Worm (Caenorhabditis elegans) whole organism, L2 larva: ENCODE measurements around the gene toe-2.

Experiments
- F13H6.1 ChIP-seq: sonication (generic microtip); optimal IDR thresholded peaks from 2 replicates; lab custom pipeline; 2016; ENCODE audit warnings: missing genetic modification characterization, missing compliant biosample characterization
- R02D3.7 ChIP-seq: fragments of 150-350 bp; optimal IDR thresholded peaks from 2 replicates; lab custom pipeline; 2014; ENCODE audit warnings: missing biosample characterization, missing genetic modification characterization
- Y55F3AM.14 ChIP-seq: fragments of 200-800 bp; sonication (Bioruptor generic); optimal IDR thresholded peaks from 2 replicates; lab custom pipeline; 2018; ENCODE audit warnings: mild to moderate bottlenecking, missing genetic modification characterization, missing compliant biosample characterization
- ZK546.5 ChIP-seq: sonication (generic microtip); optimal IDR thresholded peaks from 2 replicates; lab custom pipeline; 2017; ENCODE audit warnings: missing biosample characterization, missing genetic modification characterization
- alr-1 ChIP-seq: fragments of 150-350 bp; optimal IDR thresholded peaks from 2 replicates; lab custom pipeline; 2014; ENCODE audit warnings: missing biosample characterization, missing genetic modification characterization
- ama-1 ChIP-seq: fragments of 150-350 bp; optimal IDR thresholded peaks from 2 replicates; lab custom pipeline; 2018; ENCODE audit warnings: inconsistent platforms
- dmd-4 ChIP-seq: sonication (generic microtip); optimal IDR thresholded peaks from 2 replicates; lab custom pipeline; 2017; ENCODE audit warnings: missing biosample characterization, missing genetic modification characterization
- egl-27 ChIP-seq: sonication (generic microtip); optimal IDR thresholded peaks from 3 replicates; lab custom pipeline; 2017; ENCODE audit warnings: missing biosample characterization, missing genetic modification reagents, missing genetic modification characterization
- elt-1 ChIP-seq: fragments of 150-350 bp; optimal IDR thresholded peaks from 2 replicates; lab custom pipeline; 2014; ENCODE audit warnings: missing biosample characterization, missing genetic modification characterization
- elt-3 ChIP-seq: sonication (generic microtip); optimal IDR thresholded peaks from 2 replicates; lab custom pipeline; 2017; ENCODE audit warnings: missing biosample characterization, missing genetic modification characterization
- fos-1 ChIP-seq: fragments of 150-350 bp; optimal IDR thresholded peaks from 2 replicates; lab custom pipeline; 2014; ENCODE audit warnings: missing biosample characterization, missing genetic modification characterization
- lin-11 ChIP-seq: fragments of 150-350 bp; sonication (generic microtip); optimal IDR thresholded peaks from 2 replicates; lab custom pipeline; 2014; ENCODE audit warnings: missing biosample characterization, missing genetic modification characterization, inconsistent platforms, mixed read lengths
- lsy-2 ChIP-seq, 2 experiments: fragments of 150-350 bp in 1 of 2; sonication (generic microtip) in 1 of 2; optimal IDR thresholded peaks; 2 replicates each; lab custom pipeline; 2014 to 2017; ENCODE audit warnings: missing biosample characterization in 2 of 2, missing genetic modification characterization in 2 of 2
- mbf-1 ChIP-seq: sonication (generic microtip); optimal IDR thresholded peaks from 2 replicates; lab custom pipeline; 2017; ENCODE audit warnings: missing biosample characterization, missing genetic modification characterization
- mdl-1 ChIP-seq, 2 experiments: fragments of 150-350 bp in 1 of 2; sonication (generic microtip) in 1 of 2; optimal IDR thresholded peaks; 2 replicates each; lab custom pipeline; 2017; ENCODE audit warnings: missing biosample characterization in 2 of 2, missing genetic modification characterization in 2 of 2
- nhr-11 ChIP-seq: fragments of 150-350 bp; optimal IDR thresholded peaks from 2 replicates; lab custom pipeline; 2014; ENCODE audit warnings: missing biosample characterization, missing genetic modification characterization
- nhr-129 ChIP-seq: fragments of 150-350 bp; optimal IDR thresholded peaks from 2 replicates; lab custom pipeline; 2014; ENCODE audit warnings: missing biosample characterization, missing genetic modification characterization
- nhr-21 ChIP-seq: fragments of 150-350 bp; optimal IDR thresholded peaks from 2 replicates; lab custom pipeline; 2014; ENCODE audit warnings: missing biosample characterization, missing genetic modification characterization
- nhr-23 ChIP-seq: fragments of 150-350 bp; optimal IDR thresholded peaks from 2 replicates; lab custom pipeline; 2014; ENCODE audit warnings: missing biosample characterization, missing genetic modification reagents, missing genetic modification characterization
- nhr-237 ChIP-seq: fragments of 150-350 bp; optimal IDR thresholded peaks from 2 replicates; lab custom pipeline; 2014; ENCODE audit warnings: missing biosample characterization, missing genetic modification characterization
- nhr-25 ChIP-seq: fragments of 150-350 bp; sonication (generic microtip); optimal IDR thresholded peaks from 3 replicates; lab custom pipeline; 2014; ENCODE audit warnings: missing biosample characterization, missing genetic modification characterization
- nhr-6 ChIP-seq: fragments of 150-350 bp; optimal IDR thresholded peaks from 2 replicates; lab custom pipeline; 2014; ENCODE audit warnings: missing biosample characterization, missing genetic modification characterization
- nhr-77 ChIP-seq: fragments of 150-350 bp; optimal IDR thresholded peaks from 2 replicates; lab custom pipeline; 2014; ENCODE audit warnings: missing biosample characterization, missing genetic modification characterization
- sma-9 ChIP-seq, 2 experiments: fragments of 150-350 bp in 1 of 2; sonication (generic microtip) in 1 of 2; optimal IDR thresholded peaks; 2 replicates each; lab custom pipeline; 2014 to 2016; ENCODE audit warnings: missing genetic modification characterization in 2 of 2, mild to moderate bottlenecking in 1 of 2, missing biosample characterization in 1 of 2, missing compliant biosample characterization in 1 of 2, missing genetic modification reagents in 1 of 2, moderate library complexity in 1 of 2
- snpc-4 ChIP-seq: fragments of 150-350 bp; optimal IDR thresholded peaks from 2 replicates; lab custom pipeline; 2014; ENCODE audit warnings: missing biosample characterization, missing genetic modification characterization
- unc-55 ChIP-seq: fragments of 150-350 bp; sonication (generic microtip); optimal IDR thresholded peaks from 3 replicates; lab custom pipeline; 2014; ENCODE audit warnings: missing biosample characterization, missing genetic modification reagents, missing genetic modification characterization
- zag-1 ChIP-seq: fragments of 150-350 bp; optimal IDR thresholded peaks from 2 replicates; lab custom pipeline; 2014; ENCODE audit warnings: missing biosample characterization, missing genetic modification characterization
- ztf-1 ChIP-seq: fragments of 200-800 bp; sonication (Bioruptor generic); conservative IDR thresholded peaks from 2 replicates; pipeline ENCODE4 v1.3.6; 2022; ENCODE audit warnings: missing genetic modification characterization, missing compliant biosample characterization
- ztf-11 ChIP-seq: sonication (generic microtip); optimal IDR thresholded peaks from 2 replicates; lab custom pipeline; 2017; ENCODE audit warnings: missing biosample characterization, missing genetic modification characterization

toe-2 gene

ce11 chrII:6526136-6526684, 5.0 kb upstream of the toe-2 start:
- no peak for TF ChIP-seq lin-11 (tag; lab: Kevin White, UChicago)
- TF ChIP-seq egl-27 (tag; lab: Kevin White, UChicago), result no peak

ce11 chrII:6524501-6524977, 3.4 kb upstream of the toe-2 start, which contains the start of gene C56E6.2:
Gene C56E6.2 (plus strand): TSS chrII:6524927.
- TF ChIP-seq elt-3 (tag; lab: Kevin White, UChicago), result no peak
- peak; percentile 16 for TF ChIP-seq fos-1 (tag; lab: Kevin White, UChicago)
- TF ChIP-seq, all 48 proteins: peak for 1

DNA sequence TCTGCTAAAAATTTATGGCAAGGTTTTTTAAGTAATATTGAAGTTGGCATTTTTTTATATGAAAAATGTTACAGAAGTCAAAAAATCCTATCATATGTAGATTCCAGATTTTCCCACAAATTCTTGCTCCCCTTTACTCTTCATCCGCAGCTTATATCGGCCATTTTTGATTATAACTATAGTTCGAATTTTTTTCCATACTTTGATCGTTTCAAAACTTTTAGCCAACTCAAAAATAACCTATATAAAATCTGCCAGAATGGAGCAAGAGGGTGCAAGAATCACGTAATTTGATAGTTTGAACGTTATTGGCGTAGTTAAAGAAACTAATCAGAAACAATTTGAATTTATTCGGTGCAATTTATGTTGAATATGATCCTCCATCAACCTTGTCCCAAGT, 2.8 kb upstream of the toe-2 start:
- no peak for TF ChIP-seq nhr-129
- no peak for TF ChIP-seq ztf-1 (GFP tag; lab: Robert Waterston, UW)
- TF ChIP-seq lsy-2 (tag; optimal IDR thresholded peaks at IDR 0.05; lab: Kevin White, UChicago), result no peak
- TF ChIP-seq nhr-25, result no peak
- no peak for TF ChIP-seq elt-1 (tag; lab: Kevin White, UChicago)
- TF ChIP-seq zag-1 (tag; lab: Kevin White, UChicago), result no peak
- TF ChIP-seq unc-55, result no peak
- TF ChIP-seq snpc-4 (tag; lab: Kevin White, UChicago), result no peak
- TF ChIP-seq alr-1, result no peak
- no peak for TF ChIP-seq R02D3.7 (tag; lab: Kevin White, UChicago)

DNA sequence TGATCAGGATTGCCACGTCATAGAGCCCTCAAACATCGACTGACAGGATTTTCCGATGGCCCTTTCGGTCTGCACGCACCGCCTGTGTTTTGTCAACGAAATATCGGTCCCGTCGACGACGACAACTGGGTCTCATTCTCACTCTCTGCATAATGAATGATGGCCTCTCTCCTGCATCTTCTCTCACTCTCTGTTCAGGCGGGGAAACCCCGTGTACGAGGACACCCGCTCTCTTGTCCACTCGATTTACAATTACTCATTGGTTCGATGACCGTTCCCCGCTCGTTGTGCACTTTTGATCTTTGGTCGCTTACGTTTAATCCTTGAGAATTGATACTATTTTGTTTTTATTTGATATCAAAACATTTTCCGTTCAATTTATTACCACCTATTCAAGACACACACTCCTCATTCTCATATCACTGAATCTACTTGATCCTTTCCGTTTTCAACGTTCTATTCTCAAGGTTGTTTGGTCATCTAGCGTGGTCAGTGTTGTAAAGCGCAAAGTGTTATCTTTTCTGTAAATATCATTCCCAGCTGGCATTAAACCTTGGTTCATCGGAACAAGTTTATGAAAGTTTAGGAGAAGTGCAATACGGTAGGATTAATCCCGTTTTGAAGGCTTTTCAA, 1.6 kb upstream of the toe-2 start:
- TF ChIP-seq F13H6.1 (tag; lab: Kevin White, UChicago) (peak; percentile 12), mdl-1 (tag; optimal IDR thresholded peaks at IDR 0.05; lab: Kevin White, UChicago) (no peak), sma-9 (GFP tag; optimal IDR thresholded peaks at IDR 0.05; lab: Kevin White, UChicago) (peak; percentile 31), sma-9 (tag; optimal IDR thresholded peaks at IDR 0.05; lab: Kevin White, UChicago) (no peak)

- TF ChIP-seq sma-9 (GFP tag; optimal IDR thresholded peaks at IDR 0.05; lab: Kevin White, UChicago) (peak; percentile 17), sma-9 (tag; optimal IDR thresholded peaks at IDR 0.05; lab: Kevin White, UChicago) (no peak), nhr-77 (tag; lab: Kevin White, UChicago) (no peak), alr-1 (no peak), nhr-23 (no peak), Y55F3AM.14 (GFP tag; lab: Kevin White, UChicago) (no peak), fos-1 (tag; lab: Kevin White, UChicago) (peak; percentile 42), ZK546.5 (no peak), nhr-237 (tag; lab: Kevin White, UChicago) (no peak)
Measured at ce11 chrII:6520103-6520502, 1.1 kb downstream of the toe-2 start.

- TF ChIP-seq dmd-4 (no peak), nhr-21 (tag; lab: Kevin White, UChicago) (no peak), nhr-11 (no peak), ZK546.5 (no peak)
Measured at ce11 chrII:6519703-6520102, 1.5 kb downstream of the toe-2 start.

DNA sequence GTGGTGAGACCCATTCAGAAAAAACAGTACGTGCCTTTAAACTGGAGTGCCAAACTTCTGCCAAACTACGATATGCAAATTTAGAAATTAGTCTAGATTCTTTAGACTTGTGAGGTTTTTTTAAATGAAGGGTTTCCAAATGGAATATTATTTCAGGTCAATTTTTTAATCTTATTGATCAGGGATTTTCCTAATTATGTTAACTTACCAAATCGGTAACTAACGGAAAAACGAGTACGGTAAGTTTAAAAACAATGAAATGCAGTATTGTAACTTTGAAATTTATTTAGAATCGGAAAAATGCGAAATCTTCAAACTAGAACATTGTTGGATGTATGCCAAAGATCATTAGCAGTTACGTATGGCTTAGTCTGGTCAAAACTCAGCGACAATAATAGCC, 4.9 kb downstream of the toe-2 start, which contains the start of gene C56E6.7:
Gene C56E6.7, plus strand, starts transcription at position 301 of the 400 bp plus-strand sequence.
- TF ChIP-seq ztf-11 (tag; lab: Kevin White, UChicago), result no peak

DNA sequence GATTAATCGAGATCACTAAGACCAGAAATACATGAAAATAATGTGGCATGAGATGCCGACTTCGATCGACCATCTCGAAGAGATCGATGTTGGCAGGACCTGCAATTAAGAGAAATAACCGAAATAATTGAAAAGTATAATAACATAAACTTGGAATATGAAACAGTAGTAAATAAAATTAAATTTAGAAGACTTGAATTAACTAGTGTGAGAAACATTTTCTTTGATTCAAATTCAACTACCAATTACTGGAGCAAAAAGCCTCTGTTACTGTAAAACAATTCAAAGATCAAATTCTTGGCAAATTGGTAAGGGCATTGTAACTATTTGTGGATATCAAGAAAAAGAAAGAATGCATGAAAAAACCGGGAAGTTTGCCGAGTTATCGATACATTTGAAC, 7.3 kb downstream of the toe-2 start, which contains the start of gene R05G9R.1:
Gene R05G9R.1, minus strand, starts transcription at position 101 of the 400 bp plus-strand sequence.
- TF ChIP-seq ama-1 (no peak), mbf-1 (tag; lab: Kevin White, UChicago) (no peak), nhr-6 (tag; lab: Kevin White, UChicago) (no peak)
- TF ChIP-seq, all 48 proteins: peak for 0
